Fruit fly (Drosophila melanogaster) whole organism, embryonic: Measurements from ENCODE around the gene CRIF.

Source experiments
- CG10959 ChIP-seq: fragments of 200-800 bp; sonication (Bioruptor generic); IDR thresholded peaks from 2 replicates; pipeline ENCODE4 v1.3.6; 2022; ENCODE audit warnings: missing biosample characterization, missing genetic modification characterization
- CG10979 ChIP-seq: fragments of 200-800 bp; sonication (Bioruptor generic); optimal IDR thresholded peaks from 2 replicates; lab custom pipeline; 2018; ENCODE audit warnings: missing biosample characterization, mild to moderate bottlenecking, missing genetic modification characterization, moderate library complexity
- CG11560 ChIP-seq: fragments of 200-800 bp; sonication (Bioruptor generic); IDR thresholded peaks from 3 replicates; pipeline ENCODE4 v1.3.6; 2022; ENCODE audit warnings: missing biosample characterization, missing genetic modification characterization
- CG11695 ChIP-seq: fragments of 200-800 bp; sonication (Bioruptor generic); IDR thresholded peaks from 3 replicates; pipeline ENCODE4 v1.3.6; 2022; ENCODE audit warnings: missing biosample characterization, missing genetic modification characterization
- CG13123 ChIP-seq: fragments of 200-800 bp; sonication (Bioruptor generic); optimal IDR thresholded peaks from 2 replicates; lab custom pipeline; 2016; ENCODE audit warnings: missing biosample characterization, missing genetic modification characterization
- CG13296 ChIP-seq: fragments of 200-800 bp; sonication (Bioruptor generic); optimal IDR thresholded peaks from 3 replicates; lab custom pipeline; 2018; ENCODE audit warnings: missing biosample characterization, mild to moderate bottlenecking, missing genetic modification characterization
- CG15514 ChIP-seq: fragments of 200-800 bp; sonication (Bioruptor generic); optimal IDR thresholded peaks from 3 replicates; lab custom pipeline; 2017; ENCODE audit warnings: missing biosample characterization, missing genetic modification characterization, mild to moderate bottlenecking, moderate library complexity, missing genetic modification reagents
- CG15696 ChIP-seq: fragments of 200-800 bp; sonication (Bioruptor generic); optimal IDR thresholded peaks from 2 replicates; lab custom pipeline; 2019; ENCODE audit warnings: missing biosample characterization, mild to moderate bottlenecking, missing genetic modification characterization, moderate library complexity
- CG1603 ChIP-seq: fragments of 200-800 bp; sonication (Bioruptor generic); optimal IDR thresholded peaks from 2 replicates; lab custom pipeline; 2019; ENCODE audit warnings: missing biosample characterization, mild to moderate bottlenecking, missing genetic modification characterization, moderate library complexity
- CG17612 ChIP-seq: fragments of 200-800 bp; sonication (Bioruptor generic); IDR thresholded peaks from 2 replicates; pipeline ENCODE4 v1.3.6; 2022; ENCODE audit warnings: missing biosample characterization, missing genetic modification characterization
- CG32532 ChIP-seq: fragments of 200-800 bp; sonication (Bioruptor generic); IDR thresholded peaks from 2 replicates; pipeline ENCODE4 v1.3.6; 2022; ENCODE audit warnings: missing biosample characterization, missing genetic modification characterization
- CG32767 ChIP-seq: fragments of 200-800 bp; sonication (Bioruptor generic); IDR thresholded peaks from 2 replicates; pipeline ENCODE4 v1.3.6; 2022; ENCODE audit warnings: missing biosample characterization, missing genetic modification characterization
- CG3281 ChIP-seq: fragments of 200-800 bp; sonication (Bioruptor generic); optimal IDR thresholded peaks from 3 replicates; lab custom pipeline; 2017; ENCODE audit warnings: missing biosample characterization, mild to moderate bottlenecking, missing genetic modification characterization
- CG33557 ChIP-seq: fragments of 200-800 bp; sonication (Bioruptor generic); optimal IDR thresholded peaks from 2 replicates; lab custom pipeline; 2019; ENCODE audit warnings: missing biosample characterization, mild to moderate bottlenecking, missing genetic modification characterization, moderate library complexity
- CG3995 ChIP-seq: fragments of 200-800 bp; sonication (Bioruptor generic); optimal IDR thresholded peaks from 3 replicates; lab custom pipeline; 2016; ENCODE audit warnings: missing biosample characterization, missing genetic modification characterization
- CG42726 ChIP-seq: fragments of 200-800 bp; sonication (Bioruptor generic); IDR thresholded peaks from 2 replicates; pipeline ENCODE4 v1.3.6; 2022; ENCODE audit warnings: missing biosample characterization, missing genetic modification characterization; ENCODE audit not compliant: partially characterized antibody
- CG4707 ChIP-seq: fragments of 200-800 bp; sonication (Bioruptor generic); optimal IDR thresholded peaks from 2 replicates; lab custom pipeline; 2018; ENCODE audit warnings: missing biosample characterization, mild to moderate bottlenecking, missing genetic modification characterization, moderate library complexity
- CG4854 ChIP-seq: fragments of 200-800 bp; sonication (Bioruptor generic); optimal IDR thresholded peaks from 2 replicates; lab custom pipeline; 2016; ENCODE audit warnings: missing biosample characterization, missing genetic modification characterization, inconsistent platforms
- CG5180 ChIP-seq: fragments of 200-800 bp; sonication (Bioruptor generic); optimal IDR thresholded peaks from 3 replicates; lab custom pipeline; 2017; ENCODE audit warnings: missing biosample characterization, missing genetic modification characterization, mild to moderate bottlenecking, moderate library complexity, missing genetic modification reagents
- CG6654 ChIP-seq: fragments of 200-800 bp; sonication (Bioruptor generic); optimal IDR thresholded peaks from 2 replicates; lab custom pipeline; 2017; ENCODE audit warnings: missing biosample characterization, mild to moderate bottlenecking, missing genetic modification characterization
- CG7839 ChIP-seq: fragments of 200-800 bp; sonication (Bioruptor generic); optimal IDR thresholded peaks from 3 replicates; lab custom pipeline; 2018; ENCODE audit warnings: missing biosample characterization, mild to moderate bottlenecking, missing genetic modification characterization, moderate library complexity
- CG7963 ChIP-seq: fragments of 200-800 bp; sonication (Bioruptor generic); IDR thresholded peaks from 3 replicates; pipeline ENCODE4 v1.3.6; 2022; ENCODE audit warnings: missing biosample characterization, missing genetic modification characterization; ENCODE audit not compliant: partially characterized antibody
- CG7987 ChIP-seq: fragments of 200-800 bp; sonication (Bioruptor generic); optimal IDR thresholded peaks from 2 replicates; lab custom pipeline; 2018; ENCODE audit warnings: missing biosample characterization, mild to moderate bottlenecking, missing genetic modification characterization, moderate library complexity
- CG9437 ChIP-seq: fragments of 200-800 bp; sonication (Bioruptor generic); optimal IDR thresholded peaks from 2 replicates; lab custom pipeline; 2018; ENCODE audit warnings: missing biosample characterization, mild to moderate bottlenecking, missing genetic modification characterization
- D ChIP-seq, 2 experiments: fragments of 200-800 bp in 1 of 2; fragments of >200 bp in 1 of 2; sonication (Bioruptor generic) in 1 of 2; optimal IDR thresholded peaks; 2 replicates in 1 of 2; 3 replicates in 1 of 2; lab custom pipeline; 2017; ENCODE audit warnings: mild to moderate bottlenecking in 1 of 2, missing biosample characterization in 1 of 2, missing genetic modification characterization in 1 of 2, missing genetic modification reagents in 1 of 2
- Ets65A ChIP-seq: fragments of 200-800 bp; sonication (Bioruptor generic); peaks from one replicate; lab custom pipeline; 2016; ENCODE audit warnings: missing biosample characterization, missing genetic modification characterization
- Hand ChIP-seq: fragments of 200-800 bp; sonication (Bioruptor generic); optimal IDR thresholded peaks from 2 replicates; lab custom pipeline; 2017; ENCODE audit warnings: mild to moderate bottlenecking, missing biosample characterization, missing genetic modification reagents, missing genetic modification characterization
- HmgD ChIP-seq: fragments of 200-800 bp; sonication (Bioruptor generic); optimal IDR thresholded peaks from 3 replicates; lab custom pipeline; 2016; ENCODE audit warnings: missing biosample characterization, missing genetic modification characterization
- Hr3 ChIP-seq: fragments of 200-800 bp; sonication (Bioruptor generic); optimal IDR thresholded peaks from 3 replicates; lab custom pipeline; 2016; ENCODE audit warnings: missing biosample characterization, missing genetic modification characterization
- Max ChIP-seq: fragments of 200-800 bp; sonication (Bioruptor generic); optimal IDR thresholded peaks from 2 replicates; lab custom pipeline; 2016; ENCODE audit warnings: missing biosample characterization, mild to moderate bottlenecking, missing genetic modification characterization
- NC2β ChIP-seq: fragments of 200-800 bp; sonication (Bioruptor generic); optimal IDR thresholded peaks from 2 replicates; lab custom pipeline; 2016; ENCODE audit warnings: missing biosample characterization, missing genetic modification characterization
- NFAT ChIP-seq: fragments of 200-800 bp; sonication (Bioruptor generic); IDR thresholded peaks from 2 replicates; pipeline ENCODE4 v1.3.6; 2022; ENCODE audit warnings: missing biosample characterization, missing genetic modification characterization
- Opbp ChIP-seq: fragments of 200-800 bp; sonication (Bioruptor generic); IDR thresholded peaks from 3 replicates; pipeline ENCODE4 v1.3.6; 2022; ENCODE audit warnings: missing biosample characterization, missing genetic modification characterization; ENCODE audit not compliant: partially characterized antibody
- Sin3A ChIP-seq: fragments of >200 bp; optimal IDR thresholded peaks from 2 replicates; lab custom pipeline; 2018
- bcd ChIP-seq: fragments of 200-800 bp; sonication (Bioruptor generic); optimal IDR thresholded peaks from 2 replicates; lab custom pipeline; 2017; ENCODE audit warnings: missing biosample characterization, mild to moderate bottlenecking, missing genetic modification characterization
- br ChIP-seq: fragments of >200 bp; optimal IDR thresholded peaks from 2 replicates; lab custom pipeline; 2017
- crc ChIP-seq: fragments of 200-800 bp; sonication (Bioruptor generic); optimal IDR thresholded peaks from 2 replicates; lab custom pipeline; 2016; ENCODE audit warnings: missing biosample characterization, missing genetic modification characterization
- gcm ChIP-seq: fragments of 200-800 bp; sonication (Bioruptor generic); optimal IDR thresholded peaks from 2 replicates; lab custom pipeline; 2019; ENCODE audit warnings: missing biosample characterization, mild to moderate bottlenecking, missing genetic modification characterization, moderate library complexity
- h ChIP-seq: fragments of >200 bp; optimal IDR thresholded peaks from 2 replicates; lab custom pipeline; 2017
- kni ChIP-seq: fragments of 200-800 bp; sonication (Bioruptor generic); optimal IDR thresholded peaks from 3 replicates; lab custom pipeline; 2017; ENCODE audit warnings: mild to moderate bottlenecking, missing biosample characterization, missing genetic modification reagents, missing genetic modification characterization
- lmd ChIP-seq: fragments of 200-800 bp; sonication (Bioruptor generic); IDR thresholded peaks from 2 replicates; pipeline ENCODE4 v1.3.6; 2022; ENCODE audit warnings: missing biosample characterization, missing genetic modification characterization
- nau ChIP-seq: fragments of 200-800 bp; sonication (Bioruptor generic); optimal IDR thresholded peaks from 3 replicates; lab custom pipeline; 2017; ENCODE audit warnings: missing biosample characterization, mild to moderate bottlenecking, missing genetic modification characterization, missing genetic modification reagents
- org-1 ChIP-seq: fragments of 200-800 bp; sonication (Bioruptor generic); optimal IDR thresholded peaks from 2 replicates; lab custom pipeline; 2017; ENCODE audit warnings: missing biosample characterization, missing genetic modification characterization
- pfk ChIP-seq: fragments of 200-800 bp; sonication (Bioruptor generic); optimal IDR thresholded peaks from 2 replicates; lab custom pipeline; 2018; ENCODE audit warnings: missing biosample characterization, mild to moderate bottlenecking, missing genetic modification characterization, moderate library complexity
- pum ChIP-seq: fragments of 200-800 bp; sonication (Bioruptor generic); optimal IDR thresholded peaks from 2 replicates; lab custom pipeline; 2016; ENCODE audit warnings: missing biosample characterization, missing genetic modification characterization
- rib ChIP-seq: fragments of 200-800 bp; sonication (Bioruptor generic); IDR thresholded peaks from 2 replicates; pipeline ENCODE4 v1.3.6; 2022; ENCODE audit warnings: missing biosample characterization, missing genetic modification characterization
- sima ChIP-seq: fragments of 200-800 bp; sonication (Bioruptor generic); optimal IDR thresholded peaks from 2 replicates; lab custom pipeline; 2016; ENCODE audit warnings: missing biosample characterization, missing genetic modification characterization
- slbo ChIP-seq: fragments of 200-800 bp; sonication (Bioruptor generic); IDR thresholded peaks from 2 replicates; pipeline ENCODE4 v1.3.6; 2022; ENCODE audit warnings: missing biosample characterization, missing genetic modification characterization
- ssp ChIP-seq: fragments of 200-800 bp; sonication (Bioruptor generic); IDR thresholded peaks from 2 replicates; pipeline ENCODE4 v1.3.6; 2022; ENCODE audit warnings: missing biosample characterization, missing genetic modification characterization
- trh ChIP-seq: fragments of 200-800 bp; sonication (Bioruptor generic); optimal IDR thresholded peaks from 2 replicates; lab custom pipeline; 2016; ENCODE audit warnings: missing biosample characterization, missing genetic modification characterization
- tx ChIP-seq: fragments of 200-800 bp; sonication (Bioruptor generic); optimal IDR thresholded peaks from 2 replicates; lab custom pipeline; 2016; ENCODE audit warnings: missing biosample characterization, missing genetic modification characterization
- zen2 ChIP-seq: fragments of 200-800 bp; sonication (Bioruptor generic); IDR thresholded peaks from 3 replicates; pipeline ENCODE4 v1.3.6; 2022; ENCODE audit warnings: missing biosample characterization, missing genetic modification characterization; ENCODE audit not compliant: partially characterized antibody

Gene CRIF

dm6 chr3L:21574296-21574745 lies 5.6 kb upstream of the CRIF start (continued):
- TF ChIP-seq Opbp (GFP tag; lab: Robert Waterston, UW) (peak; percentile 28; the same call in 1 of the 3 replicates), kni (GFP tag; lab: Kevin White, UChicago) (no peak), CG3995 (GFP tag; lab: Kevin White, UChicago) (peak; percentile 13), org-1 (GFP tag; lab: Kevin White, UChicago) (no peak), NC2β (GFP tag; lab: Kevin White, UChicago) (no peak), CG3281 (no peak), bcd (GFP tag; lab: Kevin White, UChicago) (no peak), crc (GFP tag; lab: Kevin White, UChicago) (no peak), CG42726 (GFP tag; lab: Robert Waterston, UW) (no peak), HmgD (GFP tag; lab: Kevin White, UChicago) (peak; percentile 45), Ets65A (GFP tag; lab: Kevin White, UChicago) (no peak), ssp (GFP tag; lab: Robert Waterston, UW) (peak; percentile 43; the same call in 1 of the 2 replicates), CG32532 (GFP tag; lab: Robert Waterston, UW) (no peak), tx (GFP tag; lab: Kevin White, UChicago) (no peak), Sin3A (lab: Kevin White, UChicago) (no peak), gcm (GFP tag; lab: Kevin White, UChicago) (no peak), CG1603 (peak; percentile 26), CG9437 (GFP tag; lab: Kevin White, UChicago) (no peak), slbo (GFP tag; lab: Robert Waterston, UW) (no peak), h (no peak), sima (GFP tag; lab: Kevin White, UChicago) (no peak), br (lab: Kevin White, UChicago) (no peak), nau (GFP tag; lab: Kevin White, UChicago) (no peak), CG5180 (no peak), CG10979 (tag; lab: Kevin White, UChicago) (no peak), trh (no peak), CG4707 (GFP tag; lab: Kevin White, UChicago) (no peak), Max (GFP tag; lab: Kevin White, UChicago) (no peak), rib (GFP tag; lab: Robert Waterston, UW) (no peak), CG6654 (GFP tag; lab: Kevin White, UChicago) (no peak), CG32767 (GFP tag; lab: Robert Waterston, UW) (no peak), lmd (no peak), CG33557 (no peak), zen2 (GFP tag; lab: Robert Waterston, UW) (no peak), D (optimal IDR thresholded peaks at IDR 0.05; lab: Kevin White, UChicago) (no peak), D (GFP tag; optimal IDR thresholded peaks at IDR 0.05; lab: Kevin White, UChicago) (no peak), CG4854 (GFP tag; lab: Kevin White, UChicago) (no peak), Hr3 (GFP tag; lab: Kevin White, UChicago) (no peak), NFAT (GFP tag; lab: Robert Waterston, UW) (no peak), CG15696 (tag; lab: Kevin White, UChicago) (no peak), CG11695 (no peak), CG13296 (GFP tag; lab: Kevin White, UChicago) (no peak), CG11560 (tag; lab: Robert Waterston, UW) (no peak), Hand (no peak), CG7963 (GFP tag; lab: Robert Waterston, UW) (no peak), pum (GFP tag; lab: Kevin White, UChicago) (no peak), CG15514 (no peak), CG10959 (GFP tag; lab: Robert Waterston, UW) (no peak), CG7987 (GFP tag; lab: Kevin White, UChicago) (no peak), CG13123 (GFP tag; lab: Kevin White, UChicago) (no peak), CG7839 (tag; lab: Kevin White, UChicago) (no peak), CG17612 (GFP tag; lab: Robert Waterston, UW) (no peak), pfk (GFP tag; lab: Kevin White, UChicago) (no peak)
